Fruit fly (Drosophila melanogaster) whole organism, prepupa: ENCODE data around the gene Muc12Ea.

Experiments
- CG11762 ChIP-seq: fragments of 200-800 bp; sonication (Bioruptor generic); optimal IDR thresholded peaks from 3 replicates; lab custom pipeline; 2016; ENCODE audit warnings: missing biosample characterization, missing genetic modification characterization; ENCODE audit not compliant: insufficient read depth
- CG34406 ChIP-seq: fragments of 200-800 bp; sonication (Bioruptor generic); optimal IDR thresholded peaks from 3 replicates; lab custom pipeline; 2016; ENCODE audit warnings: missing biosample characterization, missing genetic modification characterization
- CG6854 ChIP-seq: fragments of 200-800 bp; sonication (Bioruptor generic); optimal IDR thresholded peaks from 2 replicates; lab custom pipeline; 2017; ENCODE audit warnings: missing biosample characterization, mild to moderate bottlenecking, missing genetic modification characterization
- CG7368 ChIP-seq: fragments of 200-800 bp; sonication (Bioruptor generic); optimal IDR thresholded peaks from 3 replicates; lab custom pipeline; 2016; ENCODE audit warnings: missing biosample characterization, missing genetic modification characterization
- Lpt ChIP-seq: fragments of 200-800 bp; sonication (Bioruptor generic); optimal IDR thresholded peaks from 3 replicates; lab custom pipeline; 2016; ENCODE audit warnings: missing biosample characterization, missing genetic modification characterization
- dsx ChIP-seq: fragments of 200-800 bp; optimal IDR thresholded peaks from 3 replicates; lab custom pipeline; 2019; ENCODE audit warnings: missing biosample characterization, mild to moderate bottlenecking, missing genetic modification characterization, moderate library complexity; ENCODE audit not compliant: poor library complexity, severe bottlenecking
- esn ChIP-seq: fragments of 200-800 bp; sonication (Bioruptor generic); optimal IDR thresholded peaks from 2 replicates; lab custom pipeline; 2016; ENCODE audit warnings: missing biosample characterization, mild to moderate bottlenecking, missing genetic modification characterization, moderate library complexity
- svp ChIP-seq: fragments of 200-800 bp; sonication (Bioruptor generic); peaks from one replicate; lab custom pipeline; 2016; ENCODE audit warnings: missing biosample characterization, missing genetic modification characterization

- TF ChIP-seq CG11762 (GFP tag; lab: Kevin White, UChicago) = no peak
- no peak for TF ChIP-seq CG34406 (GFP tag; lab: Kevin White, UChicago)
- TF ChIP-seq svp (GFP tag; lab: Kevin White, UChicago) = no peak
- TF ChIP-seq Lpt (GFP tag; lab: Kevin White, UChicago) = no peak
- no peak for TF ChIP-seq CG7368 (GFP tag; lab: Kevin White, UChicago)
- TF ChIP-seq CG6854 = no peak
- no peak for TF ChIP-seq dsx (GFP tag; lab: Kevin White, UChicago)
- no peak for TF ChIP-seq esn
Observed at dm6 chrX:14266075-14266474, 11.5 kb upstream of the Muc12Ea start, which contains the start of the genes CG13404 and na.
